Fruit fly (Drosophila melanogaster): ENCODE results near the gene CG8097.

The CG8097 gene

DNA sequence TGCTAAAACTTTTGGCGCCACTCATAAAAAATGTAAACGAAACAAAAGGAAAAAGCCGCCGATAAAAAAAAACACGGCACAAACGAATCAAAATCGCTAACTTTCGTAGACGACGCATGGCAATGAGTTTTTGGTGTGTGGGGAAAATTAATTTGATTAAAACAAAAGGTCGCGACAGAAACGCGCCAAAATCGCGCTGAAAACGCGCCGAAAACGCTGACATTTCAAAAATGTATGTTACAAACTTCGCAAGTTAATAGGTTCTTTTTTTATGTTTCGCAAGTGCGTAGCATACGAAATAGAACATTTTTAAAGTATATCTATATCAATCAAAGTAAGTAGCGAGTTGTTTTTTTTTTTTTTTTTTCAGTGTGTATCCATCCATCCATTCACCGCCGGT, 33.1 kb downstream of the CG8097 start:
- TF ChIP-seq noc (tag; optimal IDR thresholded peaks at IDR 0.05) = no peak

DNA sequence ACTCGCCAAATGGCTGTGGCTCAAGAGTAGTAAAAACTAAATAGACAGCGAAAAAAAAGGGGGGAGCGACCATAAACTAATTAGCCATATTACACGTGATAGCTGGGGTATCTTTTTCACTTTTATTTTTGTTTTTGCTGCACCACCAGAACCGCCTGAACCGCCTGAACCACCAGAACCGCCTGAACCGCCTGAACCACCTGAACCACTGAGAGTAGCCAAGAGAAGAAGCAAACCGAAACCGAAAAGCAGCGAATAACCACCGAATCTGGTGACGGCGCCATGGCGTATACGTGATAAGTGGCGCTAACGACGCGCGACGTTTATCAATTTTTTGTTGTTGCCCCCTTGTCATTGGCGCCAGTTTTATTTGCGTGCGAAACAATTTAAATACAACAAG, 33.6 kb downstream of the CG8097 start:
- TF ChIP-seq noc (tag; optimal IDR thresholded peaks at IDR 0.05) = no peak

DNA sequence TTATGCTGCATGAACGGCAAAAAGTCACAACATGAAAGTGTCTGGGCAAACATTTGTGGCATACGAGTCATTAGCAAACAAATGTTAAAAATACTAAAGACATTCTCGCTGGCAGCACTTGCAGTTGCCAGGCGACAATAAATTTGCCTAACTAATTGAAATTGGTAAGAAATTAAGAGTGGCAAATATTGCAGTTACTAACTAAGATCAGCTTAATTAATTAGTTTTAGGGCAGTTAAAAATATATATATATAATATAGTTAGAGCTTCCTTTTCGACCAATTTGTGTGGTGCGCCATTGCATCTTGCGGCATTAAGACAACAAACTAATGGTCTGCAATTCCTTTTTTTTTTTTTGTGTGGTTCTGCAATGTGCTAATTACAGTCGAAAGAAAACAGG, 35.0 kb downstream of the CG8097 start:
- no peak for TF ChIP-seq noc (tag; optimal IDR thresholded peaks at IDR 0.05)

DNA sequence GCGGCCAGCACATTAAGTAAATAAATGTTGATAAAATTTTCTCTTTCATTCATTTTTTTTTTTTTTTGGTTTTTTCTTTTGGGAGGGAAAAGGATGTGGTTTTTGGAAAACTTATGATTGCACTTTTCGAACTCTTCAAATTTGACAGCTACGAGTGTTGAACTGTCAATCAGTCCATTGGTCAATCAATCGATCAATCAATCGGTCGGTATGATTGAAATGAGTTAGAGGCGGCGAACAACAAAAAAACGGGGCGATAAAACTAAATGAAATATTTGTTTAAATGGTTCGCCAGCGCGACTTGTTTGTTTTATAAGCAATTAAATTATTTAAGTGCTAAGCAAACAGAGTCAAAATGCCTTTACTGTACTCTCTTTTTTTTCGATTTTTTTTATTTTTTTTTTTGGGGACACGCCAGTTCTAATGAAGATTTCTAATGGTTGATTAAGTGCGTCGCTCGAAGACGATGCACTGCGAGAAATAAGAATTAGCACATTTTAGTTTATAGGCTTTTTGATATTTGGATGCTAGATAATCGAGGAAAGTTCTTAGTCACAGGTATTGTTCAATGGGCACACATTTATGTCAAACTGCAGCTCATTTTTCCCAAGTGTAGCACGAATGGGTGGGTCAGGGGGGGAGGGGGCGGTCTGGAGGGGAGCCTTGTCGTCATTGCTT, 36.1 kb downstream of the CG8097 start:
- TF ChIP-seq noc (tag; optimal IDR thresholded peaks at IDR 0.05) = peak; percentile 70

DNA sequence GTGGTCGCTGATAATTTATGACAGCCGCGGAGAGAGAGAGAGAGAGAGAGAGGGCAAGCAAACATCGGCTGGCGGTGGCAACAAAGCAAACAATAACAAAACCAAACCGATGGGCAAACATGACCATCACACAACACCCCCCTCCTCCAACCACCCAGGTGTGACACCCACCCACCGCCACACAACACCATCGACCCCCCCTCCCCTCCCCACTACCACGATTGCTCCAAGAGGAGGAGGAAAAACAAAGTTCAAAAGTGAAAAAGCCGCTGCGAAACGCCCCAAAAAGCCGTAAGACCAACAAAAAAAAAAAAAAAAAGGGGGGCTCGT, 36.6 kb downstream of the CG8097 start:
- TF ChIP-seq noc (tag; optimal IDR thresholded peaks at IDR 0.05) = no peak

- no peak for TF ChIP-seq noc (tag; optimal IDR thresholded peaks at IDR 0.05)
Observed at dm6 chrX:15620439-15621227, 37.7 kb downstream of the CG8097 start.

dm6 chrX:15622970-15623402, 40.0 kb downstream of the CG8097 start:
- TF ChIP-seq noc (tag; optimal IDR thresholded peaks at IDR 0.05) = peak; percentile 63

dm6 chrX:15623809-15624208, 40.9 kb downstream of the CG8097 start:
- TF ChIP-seq noc (tag; optimal IDR thresholded peaks at IDR 0.05) = no peak

- no peak for TF ChIP-seq noc (tag; optimal IDR thresholded peaks at IDR 0.05)
Observed at dm6 chrX:15626279-15626678, 43.3 kb downstream of the CG8097 start.

DNA sequence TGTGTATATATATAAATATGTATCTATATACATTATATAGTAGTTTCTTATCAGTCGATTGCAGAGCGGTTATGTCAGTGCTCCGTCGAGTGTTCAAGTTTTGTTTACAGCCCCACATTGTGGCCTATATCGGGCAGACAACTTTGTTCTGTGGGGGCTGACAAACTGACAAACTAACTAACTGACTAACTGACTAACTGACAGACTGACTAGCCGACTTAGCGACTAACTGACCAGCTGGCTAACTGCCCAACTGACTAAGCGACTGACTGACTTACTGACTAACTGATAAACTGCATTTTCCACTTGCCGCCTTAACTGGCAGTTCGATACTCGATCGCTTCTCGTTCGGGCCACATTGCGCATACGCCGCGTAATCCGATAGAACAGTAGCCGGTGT, 47.0 kb downstream of the CG8097 start:
- TF ChIP-seq noc (tag; optimal IDR thresholded peaks at IDR 0.05) = no peak

DNA sequence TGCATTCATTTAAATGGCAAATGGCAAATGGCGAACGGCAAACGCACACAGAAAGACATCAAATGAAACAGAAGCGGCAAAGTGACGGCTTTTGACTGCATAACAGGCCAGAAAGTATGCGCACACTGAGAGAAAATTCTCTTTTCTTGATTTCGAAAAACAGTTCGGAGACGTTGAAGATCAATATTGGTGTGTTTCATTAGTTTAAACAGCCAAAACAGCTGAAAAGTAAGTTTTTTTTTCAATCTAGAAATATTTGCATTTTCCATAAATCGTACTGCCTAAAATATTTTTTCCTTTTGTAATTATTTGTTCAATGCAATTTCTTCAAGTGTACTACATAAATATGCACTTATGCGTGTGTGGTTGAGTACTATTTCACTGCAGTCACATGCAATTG, 47.9 kb downstream of the CG8097 start:
- TF ChIP-seq noc (tag; optimal IDR thresholded peaks at IDR 0.05) = no peak

- TF ChIP-seq noc (tag; optimal IDR thresholded peaks at IDR 0.05) = no peak
Observed at dm6 chrX:15631465-15631864, 48.5 kb downstream of the CG8097 start.

DNA sequence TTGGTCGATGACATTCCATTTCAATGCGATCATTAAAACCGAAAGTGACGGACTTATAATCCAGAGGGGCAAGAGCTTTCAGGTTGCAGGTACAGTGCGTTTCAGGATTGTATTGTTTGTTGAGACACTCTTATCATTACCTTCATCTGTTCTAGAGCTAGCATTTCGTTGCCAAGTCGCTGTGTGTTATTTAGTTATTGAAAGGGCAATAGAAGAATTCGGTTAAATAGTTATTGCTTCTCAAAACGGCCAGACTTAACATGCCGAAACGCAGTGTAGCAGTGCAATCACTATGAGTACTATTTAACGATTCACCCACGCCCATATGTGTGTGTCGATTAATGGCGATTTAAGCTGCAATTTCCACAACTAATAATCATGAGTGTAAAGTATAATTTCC, 49.7 kb downstream of the CG8097 start:
- no peak for TF ChIP-seq noc (tag; optimal IDR thresholded peaks at IDR 0.05)

dm6 chrX:15633313-15633727, 50.4 kb downstream of the CG8097 start, which contains the start of gene sog:
Gene sog (minus strand): TSS chrX:15633434.
- TF ChIP-seq noc (tag; optimal IDR thresholded peaks at IDR 0.05) = no peak

Data from whole organism, larva.